Fruit fly (Drosophila melanogaster): ENCODE results near the gene CtsB.

CtsB gene

DNA sequence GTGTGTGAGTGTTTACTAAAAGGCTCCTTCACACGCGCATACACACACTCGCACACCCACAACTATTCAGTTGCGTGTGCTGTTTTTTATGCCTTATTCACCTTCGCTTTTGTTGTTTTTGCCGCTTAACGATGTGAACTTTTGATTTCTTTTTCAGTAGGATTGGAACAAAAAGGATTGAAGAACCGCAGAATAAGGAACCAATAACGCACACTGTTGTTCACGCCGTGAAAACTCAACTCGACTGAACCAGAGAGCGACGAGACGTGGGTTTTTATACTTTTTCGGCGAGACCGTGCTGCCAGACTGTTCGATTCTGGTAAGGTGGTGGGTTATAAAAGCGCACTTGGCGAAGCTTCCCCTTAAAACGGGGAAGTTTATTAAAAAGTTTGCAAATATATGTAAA is 26.8 kb downstream of the CtsB start, which contains the start of gene Pdcd4 (continued):
- TF ChIP-seq sug (tag; optimal IDR thresholded peaks at IDR 0.05) = peak; percentile 25
- no peak; the same call in 1 of the 2 replicates for TF ChIP-seq amos (GFP tag; IDR thresholded peaks at IDR 0.05; ENCODE audit: partially characterized antibody)
- TF ChIP-seq nom (GFP tag; optimal IDR thresholded peaks at IDR 0.05) = peak; percentile 85
- no peak for TF ChIP-seq Myb (GFP tag; optimal IDR thresholded peaks at IDR 0.05)
- TF ChIP-seq p53 (GFP tag; optimal IDR thresholded peaks at IDR 0.05) = no peak
- no peak for TF ChIP-seq hbn (GFP tag; IDR thresholded peaks at IDR 0.05; ENCODE audit: partially characterized antibody)
- no peak for TF ChIP-seq Asciz (GFP tag; optimal IDR thresholded peaks at IDR 0.05)
- TF ChIP-seq ro (GFP tag; IDR thresholded peaks at IDR 0.05) = no peak
- TF ChIP-seq Atf-2 (GFP tag; optimal IDR thresholded peaks at IDR 0.05) = no peak
- TF ChIP-seq CG30403 (GFP tag; optimal IDR thresholded peaks at IDR 0.05) = peak; percentile 5
- no peak for TF ChIP-seq CG6813 (GFP tag; optimal IDR thresholded peaks at IDR 0.05)
- peak; percentile 33 for TF ChIP-seq Dek (tag; optimal IDR thresholded peaks at IDR 0.05)
- TF ChIP-seq chinmo (GFP tag; IDR thresholded peaks at IDR 0.05; ENCODE audit: partially characterized antibody) = peak; percentile 65; the same call in 1 of the 4 replicates
- TF ChIP-seq CG11560 (tag; IDR thresholded peaks at IDR 0.05) = no peak
- TF ChIP-seq hkb (optimal IDR thresholded peaks at IDR 0.05) = no peak
- TF ChIP-seq hkb (GFP tag; IDR thresholded peaks at IDR 0.05) = no peak
- peak; percentile 3 for TF ChIP-seq CG11398 (GFP tag; optimal IDR thresholded peaks at IDR 0.05)
- peak; percentile 45 for TF ChIP-seq CG33213 (GFP tag; optimal IDR thresholded peaks at IDR 0.05)
- 0 out of 3 replicates have a peak, but pooled peaks have one; percentile 21 for TF ChIP-seq CG16813 (GFP tag; IDR thresholded peaks at IDR 0.05; ENCODE audit: partially characterized antibody)
- TF ChIP-seq bsh (GFP tag; optimal IDR thresholded peaks at IDR 0.05) = no peak
- TF ChIP-seq pros (GFP tag; optimal IDR thresholded peaks at IDR 0.05) = no peak
- no peak for TF ChIP-seq CG5180 (GFP tag; optimal IDR thresholded peaks at IDR 0.05)
- no peak for TF ChIP-seq dysf (GFP tag; IDR thresholded peaks at IDR 0.05)
- TF ChIP-seq CG32772 (GFP tag; IDR thresholded peaks at IDR 0.05) = no peak
- TF ChIP-seq tup (GFP tag; optimal IDR thresholded peaks at IDR 0.05) = no peak
- TF ChIP-seq YL-1 (GFP tag; optimal IDR thresholded peaks at IDR 0.05) = peak; percentile 38
- TF ChIP-seq dm (GFP tag; optimal IDR thresholded peaks at IDR 0.05) = no peak
- TF ChIP-seq Bdp1 (GFP tag; optimal IDR thresholded peaks at IDR 0.05) = no peak
- no peak for TF ChIP-seq cas (GFP tag; IDR thresholded peaks at IDR 0.05)
- TF ChIP-seq bab2 (GFP tag; optimal IDR thresholded peaks at IDR 0.05) = no peak
- TF ChIP-seq scrt (GFP tag; optimal IDR thresholded peaks at IDR 0.05) = peak; percentile 52
- no peak for TF ChIP-seq pum (GFP tag; optimal IDR thresholded peaks at IDR 0.05)
- TF ChIP-seq zfh1 (GFP tag; IDR thresholded peaks at IDR 0.05) = peak; percentile 40; the same call in 1 of the 3 replicates
- peak; percentile 30 for TF ChIP-seq Antp (GFP tag; optimal IDR thresholded peaks at IDR 0.05)
- peak; percentile 13 for TF ChIP-seq CG10267 (tag; optimal IDR thresholded peaks at IDR 0.05)
- no peak for TF ChIP-seq Ptx1 (GFP tag; IDR thresholded peaks at IDR 0.05)
- TF ChIP-seq Lpt (GFP tag; optimal IDR thresholded peaks at IDR 0.05) = no peak
- TF ChIP-seq sens-2 (GFP tag; IDR thresholded peaks at IDR 0.05) = no peak
- 0 out of 2 replicates have a peak, but pooled peaks have one; percentile 55 for TF ChIP-seq chm (GFP tag; IDR thresholded peaks at IDR 0.05)
- TF ChIP-seq ranshi (GFP tag; IDR thresholded peaks at IDR 0.05) = no peak
- TF ChIP-seq sc (optimal IDR thresholded peaks at IDR 0.05) = no peak
- TF ChIP-seq sc (GFP tag; optimal IDR thresholded peaks at IDR 0.05) = no peak
- TF ChIP-seq CG15514 (GFP tag; optimal IDR thresholded peaks at IDR 0.05) = peak; percentile 66
- TF ChIP-seq PHDP (tag; optimal IDR thresholded peaks at IDR 0.05) = no peak
- TF ChIP-seq Drgx (GFP tag; IDR thresholded peaks at IDR 0.05) = peak; percentile 25; the same call in 1 of the 2 replicates
- no peak for TF ChIP-seq Poxn (GFP tag; IDR thresholded peaks at IDR 0.05)
- TF ChIP-seq CG34422 (GFP tag; IDR thresholded peaks at IDR 0.05) = peak; percentile 22; the same call in 1 of the 3 replicates
- TF ChIP-seq CG12219 (GFP tag; optimal IDR thresholded peaks at IDR 0.05) = no peak
- no peak for TF ChIP-seq CG8281 (tag; optimal IDR thresholded peaks at IDR 0.05)
- TF ChIP-seq CG13624 (GFP tag; optimal IDR thresholded peaks at IDR 0.05) = peak; percentile 6
- TF ChIP-seq Hr51 (GFP tag; optimal IDR thresholded peaks at IDR 0.05) = peak in 1 of 2 experiments; percentile 23
